Fruit fly (Drosophila melanogaster) whole organism, prepupa: Measurements from ENCODE around the gene CG33795.
A peak's percentile ranks its signal among the peaks of the same experiment; 100 is the strongest.

Experiments
- Blimp-1 ChIP-seq: fragments of 200-800 bp; sonication (Bioruptor generic); optimal IDR thresholded peaks from 3 replicates; lab custom pipeline; 2017; ENCODE audit warnings: missing biosample characterization, missing genetic modification characterization, mild to moderate bottlenecking, moderate library complexity, missing genetic modification reagents
- CG10631 ChIP-seq: fragments of 200-800 bp; sonication (Bioruptor generic); optimal IDR thresholded peaks from 2 replicates; lab custom pipeline; 2016; ENCODE audit warnings: missing biosample characterization, missing genetic modification characterization
- CG15336 ChIP-seq: fragments of 200-800 bp; sonication (Bioruptor generic); IDR thresholded peaks from 2 replicates; pipeline ENCODE4 v1.3.6; 2022; ENCODE audit warnings: missing biosample characterization, missing genetic modification characterization
- CG16779 ChIP-seq: fragments of 200-800 bp; sonication (Bioruptor generic); optimal IDR thresholded peaks from 3 replicates; lab custom pipeline; 2017; ENCODE audit warnings: missing biosample characterization, mild to moderate bottlenecking, missing genetic modification characterization
- CG31627 ChIP-seq: fragments of 200-800 bp; sonication (Bioruptor generic); optimal IDR thresholded peaks from 3 replicates; lab custom pipeline; 2016; ENCODE audit warnings: missing biosample characterization, missing genetic modification characterization
- CG3919 ChIP-seq: fragments of 200-800 bp; sonication (Bioruptor generic); optimal IDR thresholded peaks from 3 replicates; lab custom pipeline; 2016; ENCODE audit warnings: missing biosample characterization, missing genetic modification characterization
- CG4318 ChIP-seq: fragments of 200-800 bp; sonication (Bioruptor generic); optimal IDR thresholded peaks from 3 replicates; lab custom pipeline; 2017; ENCODE audit warnings: missing biosample characterization, mild to moderate bottlenecking, missing genetic modification characterization
- CG8319 ChIP-seq: fragments of 200-800 bp; sonication (Bioruptor generic); optimal IDR thresholded peaks from 3 replicates; lab custom pipeline; 2016; ENCODE audit warnings: missing biosample characterization, missing genetic modification characterization
- Hr4 ChIP-seq: fragments of 200-800 bp; sonication (Bioruptor generic); optimal IDR thresholded peaks from 3 replicates; lab custom pipeline; 2016; ENCODE audit warnings: missing biosample characterization, missing genetic modification characterization
- cyc ChIP-seq: fragments of 200-800 bp; sonication (Bioruptor generic); optimal IDR thresholded peaks from 3 replicates; lab custom pipeline; 2016; ENCODE audit warnings: missing biosample characterization, missing genetic modification characterization
- dsx ChIP-seq: fragments of 200-800 bp; optimal IDR thresholded peaks from 3 replicates; lab custom pipeline; 2019; ENCODE audit warnings: missing biosample characterization, mild to moderate bottlenecking, missing genetic modification characterization, moderate library complexity; ENCODE audit not compliant: poor library complexity, severe bottlenecking
- fd59A ChIP-seq: fragments of 200-800 bp; sonication (Bioruptor generic); optimal IDR thresholded peaks from 2 replicates; lab custom pipeline; 2017; ENCODE audit warnings: missing biosample characterization, mild to moderate bottlenecking, missing genetic modification characterization, missing genetic modification reagents
- spab ChIP-seq: fragments of 200-800 bp; sonication (Bioruptor generic); optimal IDR thresholded peaks from 2 replicates; lab custom pipeline; 2017; ENCODE audit warnings: missing biosample characterization, mild to moderate bottlenecking, missing genetic modification characterization, missing genetic modification reagents
- ss ChIP-seq, 2 experiments: fragments of 200-800 bp; sonication (Bioruptor generic); optimal IDR thresholded peaks; 2 replicates in 1 of 2; 3 replicates in 1 of 2; lab custom pipeline; 2017 to 2018; ENCODE audit warnings: mild to moderate bottlenecking in 2 of 2, missing biosample characterization in 2 of 2, missing genetic modification characterization in 2 of 2, moderate library complexity in 1 of 2

DNA sequence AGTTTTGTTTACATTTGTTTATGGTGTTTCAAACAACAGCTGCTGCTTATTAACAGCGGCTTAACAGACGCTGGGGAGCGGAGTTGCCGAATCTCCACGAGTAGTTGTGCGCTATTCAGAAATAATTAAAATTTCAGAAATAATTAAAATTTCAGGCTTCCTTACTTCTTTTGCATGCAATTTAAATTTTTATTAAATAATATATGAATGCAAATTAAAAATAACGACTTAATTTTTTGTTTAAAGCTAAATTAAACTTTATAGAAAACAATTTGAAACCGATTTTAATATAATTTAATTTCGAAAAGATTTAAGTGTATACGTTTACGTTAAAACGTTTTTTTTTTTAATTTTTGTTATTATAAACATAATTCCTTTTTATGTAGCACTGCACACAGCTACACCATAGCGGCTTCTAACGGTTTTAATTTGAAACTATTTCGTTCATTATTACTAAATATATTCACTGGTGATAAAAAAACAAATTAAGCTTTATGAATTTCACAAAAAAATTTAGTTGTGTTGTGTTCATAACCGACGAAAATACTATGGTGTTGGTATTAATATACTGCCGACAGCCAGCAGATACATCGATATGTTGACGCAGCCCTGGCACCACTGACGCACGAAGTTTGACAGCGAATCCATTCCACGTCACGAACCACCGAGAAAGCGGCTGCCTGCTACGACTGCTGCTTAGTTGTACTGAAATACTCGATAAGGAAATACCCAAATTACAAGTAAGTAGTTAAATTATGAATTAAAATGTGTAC, 42.0 kb downstream of the CG33795 start, which contains the start of gene SsRbeta:
- no peak for TF ChIP-seq CG8319
- no peak for TF ChIP-seq Blimp-1 (GFP tag; lab: Kevin White, UChicago)
- no peak for TF ChIP-seq CG31627 (GFP tag; lab: Kevin White, UChicago)
- TF ChIP-seq CG15336 (GFP tag; lab: Robert Waterston, UW) = peak; percentile 41
- no peak for TF ChIP-seq CG4318 (GFP tag; lab: Kevin White, UChicago)
- no peak for TF ChIP-seq spab (GFP tag; lab: Kevin White, UChicago)
- no peak for TF ChIP-seq fd59A
- no peak for TF ChIP-seq CG3919 (GFP tag; lab: Kevin White, UChicago)
- no peak for TF ChIP-seq dsx
- TF ChIP-seq CG10631 (GFP tag; lab: Kevin White, UChicago) = peak; percentile 18
- TF ChIP-seq CG16779 (tag; lab: Kevin White, UChicago) = no peak
- TF ChIP-seq ss (GFP tag; optimal IDR thresholded peaks at IDR 0.05; lab: Kevin White, UChicago) = no peak
- no peak for TF ChIP-seq cyc (GFP tag; lab: Kevin White, UChicago)
- no peak for TF ChIP-seq Hr4 (GFP tag; lab: Kevin White, UChicago)
